Fruit fly (Drosophila melanogaster) whole organism, embryonic: ENCODE data around the gene CG13258.

Source experiments
- Antp ChIP-seq: fragments of 200-800 bp; sonication (Bioruptor generic); optimal IDR thresholded peaks from 3 replicates; lab custom pipeline; 2016; ENCODE audit warnings: missing biosample characterization, missing genetic modification characterization
- BtbVII ChIP-seq: fragments of 200-800 bp; sonication (Bioruptor generic); optimal IDR thresholded peaks from 3 replicates; lab custom pipeline; 2017; ENCODE audit warnings: missing biosample characterization, mild to moderate bottlenecking, missing genetic modification characterization
- Bteb2 ChIP-seq: fragments of 200-800 bp; sonication (Bioruptor generic); optimal IDR thresholded peaks from 2 replicates; lab custom pipeline; 2016; ENCODE audit warnings: missing biosample characterization, missing genetic modification characterization
- CG10209 ChIP-seq: fragments of 200-800 bp; sonication (Bioruptor generic); optimal IDR thresholded peaks from 3 replicates; lab custom pipeline; 2017; ENCODE audit warnings: missing biosample characterization, mild to moderate bottlenecking, missing genetic modification characterization, missing genetic modification reagents
- CG10431 ChIP-seq: fragments of 200-800 bp; sonication (Bioruptor generic); optimal IDR thresholded peaks from 3 replicates; lab custom pipeline; 2018; ENCODE audit warnings: missing biosample characterization, mild to moderate bottlenecking, missing genetic modification characterization
- CG10959 ChIP-seq: fragments of 200-800 bp; sonication (Bioruptor generic); IDR thresholded peaks from 2 replicates; pipeline ENCODE4 v1.3.6; 2022; ENCODE audit warnings: missing biosample characterization, missing genetic modification characterization
- CG12219 ChIP-seq: fragments of 200-800 bp; sonication (Bioruptor generic); optimal IDR thresholded peaks from 3 replicates; lab custom pipeline; 2018; ENCODE audit warnings: missing biosample characterization, mild to moderate bottlenecking, missing genetic modification characterization
- CG12236 ChIP-seq: fragments of 200-800 bp; sonication (Bioruptor generic); optimal IDR thresholded peaks from 2 replicates; lab custom pipeline; 2016; ENCODE audit warnings: missing biosample characterization, missing genetic modification characterization
- CG12391 ChIP-seq: fragments of 200-800 bp; sonication (Bioruptor generic); optimal IDR thresholded peaks from 3 replicates; lab custom pipeline; 2018; ENCODE audit warnings: missing biosample characterization, mild to moderate bottlenecking, missing genetic modification characterization, moderate library complexity
- CG17186 ChIP-seq: fragments of 200-800 bp; sonication (Bioruptor generic); optimal IDR thresholded peaks from 3 replicates; lab custom pipeline; 2017; ENCODE audit warnings: missing biosample characterization, missing genetic modification reagents, missing genetic modification characterization
- CG18619 ChIP-seq: fragments of 200-800 bp; sonication (Bioruptor generic); optimal IDR thresholded peaks from 3 replicates; lab custom pipeline; 2017; ENCODE audit warnings: missing biosample characterization, mild to moderate bottlenecking, missing genetic modification characterization
- CG31365 ChIP-seq: fragments of 200-800 bp; sonication (Bioruptor generic); optimal IDR thresholded peaks from 2 replicates; lab custom pipeline; 2018; ENCODE audit warnings: missing biosample characterization, mild to moderate bottlenecking, missing genetic modification characterization
- CG32772 ChIP-seq: fragments of 200-800 bp; sonication (Bioruptor generic); IDR thresholded peaks from 2 replicates; pipeline ENCODE4 v1.3.6; 2022; ENCODE audit warnings: missing biosample characterization, missing genetic modification characterization
- CG33557 ChIP-seq: fragments of 200-800 bp; sonication (Bioruptor generic); optimal IDR thresholded peaks from 2 replicates; lab custom pipeline; 2019; ENCODE audit warnings: missing biosample characterization, mild to moderate bottlenecking, missing genetic modification characterization, moderate library complexity
- CG3407 ChIP-seq: fragments of 200-800 bp; sonication (Bioruptor generic); optimal IDR thresholded peaks from 2 replicates; lab custom pipeline; 2018; ENCODE audit warnings: missing biosample characterization, mild to moderate bottlenecking, missing genetic modification characterization
- CG4328 ChIP-seq: fragments of 200-800 bp; sonication (Bioruptor generic); optimal IDR thresholded peaks from 3 replicates; lab custom pipeline; 2017; ENCODE audit warnings: missing biosample characterization, missing genetic modification reagents, missing genetic modification characterization
- CG6175 ChIP-seq: fragments of 200-800 bp; sonication (Bioruptor generic); IDR thresholded peaks from 3 replicates; pipeline ENCODE4 v1.3.6; 2022; ENCODE audit warnings: missing biosample characterization, missing genetic modification characterization
- CG6254 ChIP-seq: fragments of 200-800 bp; sonication (Bioruptor generic); optimal IDR thresholded peaks from 3 replicates; lab custom pipeline; 2017; ENCODE audit warnings: mild to moderate bottlenecking, missing biosample characterization, missing genetic modification reagents, missing genetic modification characterization
- CG7372 ChIP-seq: fragments of 200-800 bp; sonication (Bioruptor generic); IDR thresholded peaks from 2 replicates; pipeline ENCODE4 v1.3.6; 2022; ENCODE audit warnings: missing biosample characterization, missing genetic modification characterization
- CG7745 ChIP-seq: fragments of 200-800 bp; sonication (Bioruptor generic); optimal IDR thresholded peaks from 2 replicates; lab custom pipeline; 2018; ENCODE audit warnings: missing biosample characterization, mild to moderate bottlenecking, missing genetic modification characterization, moderate library complexity
- CG8089 ChIP-seq: fragments of 200-800 bp; sonication (Bioruptor generic); optimal IDR thresholded peaks from 3 replicates; lab custom pipeline; 2016; ENCODE audit warnings: missing biosample characterization, missing genetic modification characterization
- CG8290 ChIP-seq, 3 experiments: fragments of 200-800 bp; sonication (Bioruptor generic); optimal IDR thresholded peaks; 2 replicates each; lab custom pipeline; 2016 to 2019; ENCODE audit warnings: missing biosample characterization in 3 of 3, missing genetic modification characterization in 3 of 3, mild to moderate bottlenecking in 2 of 3, moderate library complexity in 1 of 3
- CG9817 ChIP-seq: fragments of 200-800 bp; sonication (Bioruptor generic); optimal IDR thresholded peaks from 2 replicates; lab custom pipeline; 2018; ENCODE audit warnings: missing biosample characterization, mild to moderate bottlenecking, missing genetic modification characterization, moderate library complexity
- Drgx ChIP-seq: fragments of 200-800 bp; sonication (Bioruptor generic); IDR thresholded peaks from 2 replicates; pipeline ENCODE4 v1.3.6; 2022; ENCODE audit warnings: missing biosample characterization, missing genetic modification characterization
- Hmx ChIP-seq: fragments of 200-800 bp; sonication (Bioruptor generic); optimal IDR thresholded peaks from 2 replicates; lab custom pipeline; 2016; ENCODE audit warnings: missing biosample characterization, missing genetic modification characterization
- Hr39 ChIP-seq: fragments of >200 bp; optimal IDR thresholded peaks from 2 replicates; lab custom pipeline; 2017
- Hr51 ChIP-seq, 2 experiments: fragments of 200-800 bp; sonication (Bioruptor generic); optimal IDR thresholded peaks; 2 replicates in 1 of 2; 3 replicates in 1 of 2; lab custom pipeline; 2016 to 2018; ENCODE audit warnings: missing biosample characterization in 2 of 2, missing genetic modification characterization in 2 of 2, mild to moderate bottlenecking in 1 of 2, moderate library complexity in 1 of 2
- NC2α ChIP-seq: fragments of 200-800 bp; sonication (Bioruptor generic); optimal IDR thresholded peaks from 2 replicates; lab custom pipeline; 2016; ENCODE audit warnings: missing biosample characterization, missing genetic modification characterization
- Taf1 ChIP-seq: fragments of 200-800 bp; sonication (Bioruptor generic); IDR thresholded peaks from 2 replicates; pipeline ENCODE4 v1.3.6; 2022; ENCODE audit warnings: missing biosample characterization, missing genetic modification characterization
- ato ChIP-seq: fragments of 200-800 bp; sonication (Bioruptor generic); IDR thresholded peaks from 2 replicates; pipeline ENCODE4 v1.3.6; 2022; ENCODE audit warnings: missing biosample characterization, missing genetic modification characterization; ENCODE audit not compliant: partially characterized antibody
- bab2 ChIP-seq: fragments of 200-800 bp; sonication (Bioruptor generic); optimal IDR thresholded peaks from 2 replicates; lab custom pipeline; 2016; ENCODE audit warnings: missing biosample characterization, missing genetic modification characterization
- btn ChIP-seq: fragments of 200-800 bp; sonication (Bioruptor generic); optimal IDR thresholded peaks from 2 replicates; lab custom pipeline; 2016; ENCODE audit warnings: missing biosample characterization, missing genetic modification characterization
- da ChIP-seq: fragments of 200-800 bp; sonication (Bioruptor generic); optimal IDR thresholded peaks from 2 replicates; lab custom pipeline; 2016; ENCODE audit warnings: missing biosample characterization, missing genetic modification characterization
- dan ChIP-seq: fragments of 200-800 bp; sonication (Bioruptor generic); IDR thresholded peaks from 2 replicates; pipeline ENCODE4 v1.3.6; 2022; ENCODE audit warnings: missing biosample characterization, missing genetic modification characterization
- ems ChIP-seq: fragments of 200-800 bp; sonication (Bioruptor generic); optimal IDR thresholded peaks from 3 replicates; lab custom pipeline; 2016; ENCODE audit warnings: missing biosample characterization, missing genetic modification characterization
- fd3F ChIP-seq: fragments of 200-800 bp; sonication (Bioruptor generic); optimal IDR thresholded peaks from 2 replicates; lab custom pipeline; 2018; ENCODE audit warnings: missing biosample characterization, mild to moderate bottlenecking, missing genetic modification characterization, moderate library complexity
- fd64A ChIP-seq: fragments of 200-800 bp; sonication (Bioruptor generic); optimal IDR thresholded peaks from 3 replicates; lab custom pipeline; 2018; ENCODE audit warnings: missing biosample characterization, mild to moderate bottlenecking, missing genetic modification characterization
- gsb-n ChIP-seq: fragments of 200-800 bp; sonication (Bioruptor generic); optimal IDR thresholded peaks from 3 replicates; lab custom pipeline; 2018; ENCODE audit warnings: missing biosample characterization, mild to moderate bottlenecking, missing genetic modification characterization
- lov ChIP-seq, 2 experiments: fragments of 200-800 bp in 1 of 2; fragments of >200 bp in 1 of 2; sonication (Bioruptor generic) in 1 of 2; IDR thresholded peaks in 1 of 2; optimal IDR thresholded peaks in 1 of 2; 2 replicates in 1 of 2; 3 replicates in 1 of 2; pipeline versions ENCODE4 v1.3.6 to Lab custom; 2017 to 2022; ENCODE audit warnings: missing biosample characterization in 1 of 2, missing genetic modification characterization in 1 of 2
- org-1 ChIP-seq: fragments of 200-800 bp; sonication (Bioruptor generic); optimal IDR thresholded peaks from 2 replicates; lab custom pipeline; 2017; ENCODE audit warnings: missing biosample characterization, missing genetic modification characterization
- peb ChIP-seq: fragments of 200-800 bp; sonication (Bioruptor generic); IDR thresholded peaks from 2 replicates; pipeline ENCODE4 v1.3.6; 2022; ENCODE audit warnings: missing biosample characterization, missing genetic modification characterization
- schlank ChIP-seq: fragments of 200-800 bp; sonication (Bioruptor generic); optimal IDR thresholded peaks from 2 replicates; lab custom pipeline; 2018; ENCODE audit warnings: missing biosample characterization, mild to moderate bottlenecking, missing genetic modification characterization
- shn ChIP-seq: fragments of 200-800 bp; sonication (Bioruptor generic); optimal IDR thresholded peaks from 3 replicates; lab custom pipeline; 2016; ENCODE audit warnings: missing biosample characterization, missing genetic modification characterization
- sima ChIP-seq: fragments of 200-800 bp; sonication (Bioruptor generic); optimal IDR thresholded peaks from 2 replicates; lab custom pipeline; 2016; ENCODE audit warnings: missing biosample characterization, missing genetic modification characterization
- sisA ChIP-seq: fragments of 200-800 bp; sonication (Bioruptor generic); IDR thresholded peaks from 2 replicates; pipeline ENCODE4 v1.3.6; 2022; ENCODE audit warnings: missing biosample characterization, missing genetic modification characterization
- stwl ChIP-seq: fragments of 200-800 bp; sonication (Bioruptor generic); optimal IDR thresholded peaks from 3 replicates; lab custom pipeline; 2018; ENCODE audit warnings: missing biosample characterization, mild to moderate bottlenecking, missing genetic modification characterization, moderate library complexity
- tin ChIP-seq: fragments of 200-800 bp; sonication (Bioruptor generic); optimal IDR thresholded peaks from 3 replicates; lab custom pipeline; 2016; ENCODE audit warnings: missing biosample characterization, missing genetic modification characterization
- zfh1 ChIP-seq: fragments of 200-800 bp; sonication (Bioruptor generic); IDR thresholded peaks from 3 replicates; pipeline ENCODE4 v1.3.6; 2022; ENCODE audit warnings: missing biosample characterization, missing genetic modification characterization

Gene CG13258

DNA sequence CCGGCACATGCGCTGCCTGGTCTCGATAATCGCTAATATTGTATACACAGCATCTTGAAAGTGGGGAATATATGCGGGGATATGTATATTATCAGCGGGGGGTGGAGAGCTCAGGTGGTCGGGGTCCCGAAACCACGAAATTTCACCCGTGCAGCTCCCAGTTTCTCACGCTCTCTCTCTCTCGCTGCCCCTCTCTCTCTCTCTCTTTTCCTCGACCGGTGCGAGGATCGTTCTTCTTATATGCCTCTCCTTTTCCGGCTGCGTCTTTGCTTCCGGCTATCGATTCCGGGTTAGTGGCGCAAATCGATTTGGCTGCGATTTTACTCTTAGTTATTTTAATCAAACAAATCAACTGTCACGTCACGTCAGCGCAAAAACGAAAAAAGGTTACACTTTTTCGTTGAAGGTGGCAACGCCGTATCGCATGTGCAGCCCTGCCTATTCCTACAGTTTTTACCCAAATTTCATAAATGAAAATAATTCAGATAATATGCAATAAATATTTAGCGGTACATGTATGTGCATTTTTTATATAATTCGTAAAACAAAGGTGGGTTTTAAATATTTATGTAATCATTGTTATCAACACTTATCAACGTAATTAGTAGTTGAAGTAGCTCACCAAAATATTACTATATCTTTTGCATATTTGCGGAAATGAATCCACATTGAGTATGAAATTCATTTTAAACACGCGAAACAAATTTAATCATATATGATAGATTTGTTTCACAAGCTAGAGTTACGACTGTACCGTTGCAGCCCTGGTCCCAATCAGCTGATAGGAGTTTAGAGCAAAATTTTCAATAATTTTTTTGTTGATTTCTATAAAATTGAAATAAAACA, 6.9 kb upstream of the CG13258 start, which contains the start of the genes heix and CG17328 (continued):
- no peak for TF ChIP-seq CG10431 (GFP tag; lab: Kevin White, UChicago)
- peak; percentile 50 for TF ChIP-seq gsb-n (tag; lab: Kevin White, UChicago)
- peak; percentile 52 for TF ChIP-seq bab2 (GFP tag; lab: Kevin White, UChicago)
- TF ChIP-seq BtbVII (GFP tag; lab: Kevin White, UChicago), result peak; percentile 39
- peak; percentile 74 for TF ChIP-seq zfh1 (GFP tag; lab: Robert Waterston, UW)
- TF ChIP-seq shn (GFP tag; lab: Kevin White, UChicago), result peak; percentile 58
- peak; percentile 80 for TF ChIP-seq sisA
- peak; percentile 82 for TF ChIP-seq CG12391 (tag; lab: Kevin White, UChicago)
- TF ChIP-seq CG32772 (GFP tag; lab: Robert Waterston, UW), result peak; percentile 81
- peak; percentile 61 for TF ChIP-seq CG17186
- no peak for TF ChIP-seq CG12236 (GFP tag; lab: Kevin White, UChicago)
- peak; percentile 70 for TF ChIP-seq CG18619 (GFP tag; lab: Kevin White, UChicago)
- no peak for TF ChIP-seq CG6254 (GFP tag; lab: Kevin White, UChicago)
- TF ChIP-seq CG12219 (GFP tag; lab: Kevin White, UChicago), result peak; percentile 44
- TF ChIP-seq CG10209, result no peak
- no peak for TF ChIP-seq Hr39 (lab: Kevin White, UChicago)
- no peak for TF ChIP-seq CG7372 (GFP tag; lab: Robert Waterston, UW)
- no peak for TF ChIP-seq sima (GFP tag; lab: Kevin White, UChicago)
- no peak for TF ChIP-seq CG6175 (GFP tag; lab: Robert Waterston, UW)
- no peak for TF ChIP-seq da (GFP tag; lab: Kevin White, UChicago)
- peak; percentile 27 for TF ChIP-seq NC2α (GFP tag; lab: Kevin White, UChicago)
- TF ChIP-seq fd64A (GFP tag; lab: Kevin White, UChicago), result no peak
- TF ChIP-seq Bteb2, result peak; percentile 49
- no peak for TF ChIP-seq dan (GFP tag; lab: Robert Waterston, UW)
- TF ChIP-seq Hmx (GFP tag; lab: Kevin White, UChicago), result peak; percentile 62
- peak; percentile 20 for TF ChIP-seq org-1 (GFP tag; lab: Kevin White, UChicago)
- no peak for TF ChIP-seq CG7745 (tag; lab: Kevin White, UChicago)
- peak; percentile 55 for TF ChIP-seq Antp (GFP tag; lab: Kevin White, UChicago)
- TF ChIP-seq schlank (tag; lab: Kevin White, UChicago), result peak; percentile 57
- TF ChIP-seq CG9817, result peak; percentile 79
- peak; percentile 36 for TF ChIP-seq CG33557 (GFP tag; lab: Kevin White, UChicago)
- TF ChIP-seq btn (GFP tag; lab: Kevin White, UChicago), result no peak
- TF ChIP-seq peb (GFP tag; lab: Robert Waterston, UW), result 0 out of 2 replicates have a peak, but pooled peaks have one; percentile 24
- TF ChIP-seq CG4328, result peak; percentile 60
- peak; percentile 65 for TF ChIP-seq fd3F (GFP tag; lab: Kevin White, UChicago)
- TF ChIP-seq CG8089, result no peak
- peak; percentile 52 for TF ChIP-seq ems (GFP tag; lab: Kevin White, UChicago)
- TF ChIP-seq CG10959 (GFP tag; lab: Robert Waterston, UW), result no peak
- 0 out of 2 replicates have a peak, but pooled peaks have one; percentile 16 for TF ChIP-seq ato
- TF ChIP-seq Hr51 (GFP tag; optimal IDR thresholded peaks at IDR 0.05; lab: Kevin White, UChicago), result peak in 1 of 2 experiments; percentile 13
- no peak for TF ChIP-seq CG31365 (tag; lab: Kevin White, UChicago)
- 0 out of 2 replicates have a peak, but pooled peaks have one; percentile 20 for TF ChIP-seq Drgx (GFP tag; lab: Robert Waterston, UW)
- TF ChIP-seq Taf1 (GFP tag; lab: Robert Waterston, UW), result peak; percentile 69; the same call in 1 of the 2 replicates
- TF ChIP-seq CG8290 (GFP tag; optimal IDR thresholded peaks at IDR 0.05; lab: Kevin White, UChicago), result peak; percentile 36
- peak in 1 of 2 experiments; percentile 2 for TF ChIP-seq CG8290 (tag; optimal IDR thresholded peaks at IDR 0.05; lab: Kevin White, UChicago)
- peak; percentile 73 for TF ChIP-seq tin
- TF ChIP-seq stwl (tag; lab: Kevin White, UChicago), result peak; percentile 46
- TF ChIP-seq lov (optimal IDR thresholded peaks at IDR 0.05; lab: Kevin White, UChicago), result no peak
- no peak for TF ChIP-seq lov (GFP tag; IDR thresholded peaks at IDR 0.05; lab: Robert Waterston, UW)
- TF ChIP-seq CG3407 (GFP tag; lab: Kevin White, UChicago), result peak; percentile 37
